Fruit fly (Drosophila melanogaster): ENCODE data around the gene CheB93a.

Gene CheB93a

DNA sequence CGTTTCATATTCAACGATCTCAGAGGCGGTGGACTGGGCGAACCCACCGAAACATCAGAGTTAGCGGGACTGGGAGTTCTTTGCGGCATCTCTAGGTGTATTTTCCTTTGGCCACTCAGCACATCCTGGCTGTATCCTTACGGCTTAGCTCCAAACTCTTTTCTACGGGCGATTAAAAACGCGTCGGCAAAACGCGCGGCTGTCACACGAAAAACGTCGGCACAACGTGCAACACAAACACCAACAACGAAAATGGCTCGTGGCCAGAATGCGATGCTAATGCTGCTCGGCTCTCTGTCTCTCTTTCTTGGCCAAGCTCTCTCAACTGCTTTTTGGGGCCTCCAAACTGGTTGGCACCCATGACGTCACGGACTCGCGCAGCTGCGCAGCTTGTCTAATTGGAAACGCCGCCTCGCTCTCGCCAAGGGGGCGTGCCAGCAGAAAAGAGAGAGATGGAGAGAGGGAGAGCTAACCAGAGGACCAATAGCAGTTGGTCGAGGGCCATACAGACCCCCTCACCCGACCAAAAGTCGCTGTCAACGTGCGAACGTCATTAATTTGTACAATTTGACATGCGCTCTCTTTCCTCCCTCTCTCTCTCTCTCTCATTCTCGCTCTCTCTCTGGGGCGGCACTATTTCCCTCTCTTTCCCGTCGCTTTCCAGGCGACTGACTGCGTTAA lies 26.8 kb downstream of the CheB93a start, which contains the start of gene lbl (continued):
- TF ChIP-seq hth (optimal IDR thresholded peaks at IDR 0.05) = peak; percentile 37
- no peak for TF ChIP-seq pita (GFP tag; optimal IDR thresholded peaks at IDR 0.05)
- TF ChIP-seq CG15073 (GFP tag; optimal IDR thresholded peaks at IDR 0.05) = no peak
- TF ChIP-seq bbx (GFP tag; IDR thresholded peaks at IDR 0.05; ENCODE audit: partially characterized antibody) = peak; percentile 46; the same call in 1 of the 2 replicates
- no peak for TF ChIP-seq grn (GFP tag; optimal IDR thresholded peaks at IDR 0.05)
- peak; percentile 70 for TF ChIP-seq Deaf1 (tag; optimal IDR thresholded peaks at IDR 0.05)
- peak; percentile 98 for TF ChIP-seq CG8359 (GFP tag; optimal IDR thresholded peaks at IDR 0.05; ENCODE audit: borderline replicate concordance)
- peak; percentile 44 for TF ChIP-seq CG7745 (tag; optimal IDR thresholded peaks at IDR 0.05)
- TF ChIP-seq CG3065 (GFP tag; optimal IDR thresholded peaks at IDR 0.05) = peak; percentile 18
- TF ChIP-seq lmd (GFP tag; IDR thresholded peaks at IDR 0.05) = no peak
- TF ChIP-seq ewg (GFP tag; optimal IDR thresholded peaks at IDR 0.05) = peak; percentile 97
- TF ChIP-seq zen (tag; optimal IDR thresholded peaks at IDR 0.05) = peak; percentile 6
- peak in 1 of 2 experiments; percentile 26 for TF ChIP-seq Pdp1 (GFP tag; optimal IDR thresholded peaks at IDR 0.05)
- TF ChIP-seq klu (GFP tag; IDR thresholded peaks at IDR 0.05) = no peak
- TF ChIP-seq oc (tag; optimal IDR thresholded peaks at IDR 0.05) = peak; percentile 14
- peak in 1 of 2 experiments; percentile 81 for TF ChIP-seq insv (GFP tag; optimal IDR thresholded peaks at IDR 0.05)
- TF ChIP-seq CG32532 (GFP tag; IDR thresholded peaks at IDR 0.05) = peak; percentile 30; the same call in 1 of the 2 replicates
- no peak for TF ChIP-seq CG4424 (GFP tag; optimal IDR thresholded peaks at IDR 0.05)
- no peak for TF ChIP-seq E2f2 (GFP tag; IDR thresholded peaks at IDR 0.05)
- TF ChIP-seq fd96Cb (tag; optimal IDR thresholded peaks at IDR 0.05) = no peak
- TF ChIP-seq Jarid2 (GFP tag; optimal IDR thresholded peaks at IDR 0.05) = peak; percentile 11
- peak; percentile 40 for TF ChIP-seq lbe (GFP tag; optimal IDR thresholded peaks at IDR 0.05)
- 0 out of 2 replicates have a peak, but pooled peaks have one; percentile 34 for TF ChIP-seq unc-4 (GFP tag; IDR thresholded peaks at IDR 0.05; ENCODE audit: partially characterized antibody)
- no peak for TF ChIP-seq CG11398 (GFP tag; optimal IDR thresholded peaks at IDR 0.05)
- TF ChIP-seq chinmo (GFP tag; IDR thresholded peaks at IDR 0.05; ENCODE audit: partially characterized antibody) = peak; percentile 78; the same call in 1 of the 4 replicates
- peak; percentile 68; the same call in 2 of the 4 replicates for TF ChIP-seq Dll (GFP tag; IDR thresholded peaks at IDR 0.05; ENCODE audit: partially characterized antibody)
- 0 out of 3 replicates have a peak, but pooled peaks have one; percentile 9 for TF ChIP-seq CG11695 (GFP tag; IDR thresholded peaks at IDR 0.05)
- TF ChIP-seq kah (GFP tag; optimal IDR thresholded peaks at IDR 0.05) = no peak
- no peak for TF ChIP-seq da (GFP tag; optimal IDR thresholded peaks at IDR 0.05)
- TF ChIP-seq zen2 (GFP tag; IDR thresholded peaks at IDR 0.05; ENCODE audit: partially characterized antibody) = peak; percentile 66
- TF ChIP-seq ro (GFP tag; IDR thresholded peaks at IDR 0.05) = no peak
- TF ChIP-seq CG4617 (GFP tag; optimal IDR thresholded peaks at IDR 0.05; ENCODE audit: borderline replicate concordance) = no peak
- peak; percentile 71 for TF ChIP-seq seq (GFP tag; IDR thresholded peaks at IDR 0.05)
- no peak for TF ChIP-seq ERR (GFP tag; optimal IDR thresholded peaks at IDR 0.05)

DNA sequence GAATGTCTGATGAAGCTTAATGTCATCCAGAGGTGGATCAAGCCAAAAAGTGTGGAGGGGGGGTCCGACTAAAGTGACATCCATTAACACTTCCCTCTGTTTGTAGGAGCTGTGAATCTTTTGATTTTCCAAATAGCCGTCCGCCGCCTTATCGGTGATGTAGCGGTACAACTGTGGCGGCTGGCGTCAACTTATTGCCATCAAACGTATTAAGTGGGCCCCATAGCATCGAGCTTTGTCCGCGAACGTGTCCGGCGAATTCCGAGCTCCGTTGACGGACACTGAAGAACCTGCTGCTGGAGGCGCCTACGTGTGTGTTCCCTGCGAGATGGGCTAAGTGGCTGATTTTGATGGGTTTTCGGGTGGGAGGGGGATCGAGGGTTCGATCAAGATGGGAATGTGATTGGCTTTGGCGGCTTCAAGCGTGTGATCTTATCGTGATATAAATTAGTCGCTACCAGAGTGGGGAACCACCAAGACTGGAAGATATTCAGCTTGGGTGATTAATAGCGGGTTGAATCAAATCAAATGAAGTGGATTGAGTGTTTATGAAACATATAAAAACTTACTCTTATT lies 30.4 kb downstream of the CheB93a start:
- TF ChIP-seq Vsx1 (GFP tag; optimal IDR thresholded peaks at IDR 0.05) (peak; percentile 18), CG18011 (GFP tag; optimal IDR thresholded peaks at IDR 0.05) (peak; percentile 83), abd-A (tag; optimal IDR thresholded peaks at IDR 0.05) (peak; percentile 92), ewg (GFP tag; optimal IDR thresholded peaks at IDR 0.05) (no peak), prd (optimal IDR thresholded peaks at IDR 0.05) (no peak), prd (GFP tag; IDR thresholded peaks at IDR 0.05) (no peak), pan (optimal IDR thresholded peaks at IDR 0.05) (no peak), pan (GFP tag; optimal IDR thresholded peaks at IDR 0.05 in 1 of 2, IDR thresholded peaks at IDR 0.05 in 1 of 2) (peak in 1 of 2 experiments; percentile 15), sd (tag; optimal IDR thresholded peaks at IDR 0.05) (peak; percentile 40), gcm2 (GFP tag; optimal IDR thresholded peaks at IDR 0.05) (no peak), dan (GFP tag; IDR thresholded peaks at IDR 0.05) (no peak), Awh (GFP tag; IDR thresholded peaks at IDR 0.05) (peak; percentile 68)
